Worm (Caenorhabditis elegans) whole organism, early embryonic: ENCODE measurements around the gene srw-40.

Source experiments
- B0310.2 ChIP-seq: sonication (generic microtip); optimal IDR thresholded peaks from 2 replicates; lab custom pipeline; 2016; ENCODE audit warnings: mild to moderate bottlenecking, missing genetic modification characterization, missing compliant biosample characterization
- F13C5.2 ChIP-seq: sonication (generic microtip); optimal IDR thresholded peaks from 2 replicates; lab custom pipeline; 2017; ENCODE audit warnings: mild to moderate bottlenecking, missing genetic modification characterization, inconsistent platforms, missing compliant biosample characterization
- aly-1 ChIP-seq: sonication (generic microtip); optimal IDR thresholded peaks from 2 replicates; lab custom pipeline; 2016; ENCODE audit warnings: missing genetic modification characterization, missing compliant biosample characterization
- ama-1 ChIP-seq: fragments of 150-350 bp; optimal IDR thresholded peaks from 2 replicates; lab custom pipeline; 2014
- ets-7 ChIP-seq: sonication (generic microtip); optimal IDR thresholded peaks from 2 replicates; lab custom pipeline; 2016; ENCODE audit warnings: missing genotype, missing genetic modification characterization, missing compliant biosample characterization
- flt-1 ChIP-seq: fragments of 200-800 bp; sonication (Bioruptor generic); IDR thresholded peaks from 2 replicates; pipeline ENCODE4 v1.3.6; 2022; ENCODE audit warnings: missing genetic modification characterization, missing compliant biosample characterization
- hmbx-1 ChIP-seq: sonication (generic microtip); optimal IDR thresholded peaks from 2 replicates; lab custom pipeline; 2016; ENCODE audit warnings: mild to moderate bottlenecking, missing genetic modification characterization, missing compliant biosample characterization
- hnd-1 ChIP-seq: sonication (generic microtip); optimal IDR thresholded peaks from 2 replicates; lab custom pipeline; 2016; ENCODE audit warnings: missing genetic modification characterization, missing compliant biosample characterization
- tbx-37 ChIP-seq: fragments of 200-800 bp; sonication (Bioruptor generic); conservative IDR thresholded peaks from 2 replicates; pipeline ENCODE4 v1.3.6; 2022; ENCODE audit warnings: missing genetic modification reagents, missing genetic modification characterization, missing compliant biosample characterization

- TF ChIP-seq ets-7 (tag; lab: Kevin White, UChicago): no peak
- TF ChIP-seq aly-1 (tag; lab: Kevin White, UChicago): no peak
- TF ChIP-seq ama-1 (lab: Kevin White, UChicago): no peak
- TF ChIP-seq F13C5.2 (tag; lab: Kevin White, UChicago): no peak
- TF ChIP-seq B0310.2 (tag; lab: Kevin White, UChicago): no peak
- TF ChIP-seq flt-1 (GFP tag; lab: Robert Waterston, UW): no peak
- TF ChIP-seq tbx-37: no peak
- TF ChIP-seq hmbx-1 (tag; lab: Kevin White, UChicago): no peak
- TF ChIP-seq hnd-1 (tag; lab: Kevin White, UChicago): no peak
Measured at ce11 chrII:4277639-4278038, 38.3 kb downstream of the srw-40 start.
